Fruit fly (Drosophila melanogaster): ENCODE results near the gene CG46511.
"Not testable (repeated sequence)": the region's sequence is repeated elsewhere in the genome, so short reads cannot be mapped to it uniquely, and the experiment has no call there.

CG46511 gene

dm6 chrX:22182193-22182592, at the start of gene CG46511:
CG46511 (plus strand) TSS chrX:22182493.
- TF ChIP-seq Pif1A (GFP tag; optimal IDR thresholded peaks at IDR 0.05); fd96Ca (GFP tag; IDR thresholded peaks at IDR 0.05); CG4496 (GFP tag; IDR thresholded peaks at IDR 0.05): not testable (repeated sequence)

- TF ChIP-seq Ets98B (GFP tag; IDR thresholded peaks at IDR 0.05); CG9948 (tag; optimal IDR thresholded peaks at IDR 0.05); D1 (tag; optimal IDR thresholded peaks at IDR 0.05): not testable (repeated sequence)
Measured at dm6 chrX:22142758-22143157, 39.5 kb upstream of the CG46511 start, which contains the start of gene CG40813. CG40813 (plus strand) TSS chrX:22143058.

- TF ChIP-seq D1 (tag; optimal IDR thresholded peaks at IDR 0.05); rn (GFP tag; IDR thresholded peaks at IDR 0.05); CG8159 (tag; optimal IDR thresholded peaks at IDR 0.05): not testable (repeated sequence)
Measured at dm6 chrX:22147489-22147888, 34.8 kb upstream of the CG46511 start, which contains the start of gene CG46504. CG46504 (plus strand) TSS chrX:22147789.

dm6 chrX:22152542-22152941, 29.8 kb upstream of the CG46511 start, which contains the start of gene CG46505:
CG46505 (plus strand) TSS chrX:22152842.
- not testable (repeated sequence) for TF ChIP-seq CG12605 (GFP tag; IDR thresholded peaks at IDR 0.05); Pif1B (GFP tag; optimal IDR thresholded peaks at IDR 0.05); CG32121 (GFP tag; IDR thresholded peaks at IDR 0.05)

- not testable (repeated sequence) for TF ChIP-seq CG13204 (GFP tag; optimal IDR thresholded peaks at IDR 0.05); fd96Ca (GFP tag; IDR thresholded peaks at IDR 0.05); CG9948 (tag; optimal IDR thresholded peaks at IDR 0.05)
Measured at dm6 chrX:22157587-22157986, 24.7 kb upstream of the CG46511 start, which contains the start of gene CG46506. CG46506 (plus strand) TSS chrX:22157887.

- not testable (repeated sequence) for TF ChIP-seq fd96Ca (GFP tag; IDR thresholded peaks at IDR 0.05); rn (GFP tag; IDR thresholded peaks at IDR 0.05); Pif1A (GFP tag; optimal IDR thresholded peaks at IDR 0.05)
Measured at dm6 chrX:22162623-22163022, 19.7 kb upstream of the CG46511 start, which contains the start of gene CG46507. CG46507 (plus strand) TSS chrX:22162923.

- not testable (repeated sequence) for TF ChIP-seq CG9948 (tag; optimal IDR thresholded peaks at IDR 0.05); CG32121 (GFP tag; IDR thresholded peaks at IDR 0.05); Snoo (tag; optimal IDR thresholded peaks at IDR 0.05)
Measured at dm6 chrX:22167355-22167754, 14.9 kb upstream of the CG46511 start, which contains the start of gene CG46508. CG46508 (plus strand) TSS chrX:22167655.

- not testable (repeated sequence) for TF ChIP-seq Pif1B (GFP tag; optimal IDR thresholded peaks at IDR 0.05); CG14655 (GFP tag; optimal IDR thresholded peaks at IDR 0.05); gl (tag; optimal IDR thresholded peaks at IDR 0.05)
Measured at dm6 chrX:22172341-22172740, 10.0 kb upstream of the CG46511 start, which contains the start of gene CG46509. CG46509 (plus strand) TSS chrX:22172641.

dm6 chrX:22177205-22177604, 5.1 kb upstream of the CG46511 start, which contains the start of gene CG46510:
CG46510 (plus strand) TSS chrX:22177505.
- TF ChIP-seq Pif1B (GFP tag; optimal IDR thresholded peaks at IDR 0.05); CG15710 (tag; optimal IDR thresholded peaks at IDR 0.05); fd96Ca (GFP tag; IDR thresholded peaks at IDR 0.05): not testable (repeated sequence)

dm6 chrX:22187070-22187469, 4.8 kb downstream of the CG46511 start, which contains the start of gene CG46512:
CG46512 (plus strand) TSS chrX:22187370.
- not testable (repeated sequence) for TF ChIP-seq CG15710 (tag; optimal IDR thresholded peaks at IDR 0.05); Pif1B (GFP tag; optimal IDR thresholded peaks at IDR 0.05); CG8301 (tag; optimal IDR thresholded peaks at IDR 0.05)

Data from whole organism, pupa.